Fruit fly (Drosophila melanogaster) whole organism, wandering third instar larva: ENCODE results near the gene hid.

Source experiments
- Mio ChIP-seq: sonication (Bioruptor generic); optimal IDR thresholded peaks from 2 replicates; lab custom pipeline; 2016; ENCODE audit warnings: missing biosample characterization, missing genetic modification characterization
- OdsH ChIP-seq: fragments of 200-800 bp; sonication (Bioruptor generic); optimal IDR thresholded peaks from 2 replicates; lab custom pipeline; 2016; ENCODE audit warnings: missing biosample characterization, mild to moderate bottlenecking, missing genetic modification characterization
- Vsx2 ChIP-seq: fragments of 200-300, 225-300 bp; sonication (Bioruptor generic); optimal IDR thresholded peaks from 2 replicates; lab custom pipeline; 2018; ENCODE audit warnings: missing biosample characterization, missing genetic modification characterization; ENCODE audit not compliant: partially characterized antibody
- h ChIP-seq: fragments of 200-800 bp; sonication (Bioruptor generic); optimal IDR thresholded peaks from 3 replicates; lab custom pipeline; 2016; ENCODE audit warnings: missing biosample characterization, mild to moderate bottlenecking, missing genetic modification characterization
- lola ChIP-seq: fragments of >200 bp; optimal IDR thresholded peaks from 2 replicates; lab custom pipeline; 2017; ENCODE audit warnings: missing biosample characterization, missing genetic modification characterization
- psq ChIP-seq: fragments of 200-800 bp; sonication (Bioruptor generic); optimal IDR thresholded peaks from 3 replicates; lab custom pipeline; 2017; ENCODE audit warnings: missing biosample characterization, mild to moderate bottlenecking, missing genetic modification characterization, moderate library complexity
- sage ChIP-seq: fragments of 200-800 bp; sonication (Bioruptor generic); optimal IDR thresholded peaks from 2 replicates; lab custom pipeline; 2016; ENCODE audit warnings: missing biosample characterization, mild to moderate bottlenecking, missing genetic modification characterization

- TF ChIP-seq Mio (GFP tag; lab: Kevin White, UChicago) (no peak), lola (GFP tag; lab: Kevin White, UChicago) (no peak), Vsx2 (GFP tag; lab: Kevin White, UChicago) (no peak), sage (GFP tag; lab: Kevin White, UChicago) (no peak), h (GFP tag; lab: Kevin White, UChicago) (no peak), psq (GFP tag; lab: Kevin White, UChicago) (no peak), OdsH (GFP tag; lab: Kevin White, UChicago) (no peak)
Observed at dm6 chr3L:18173668-18174067, 11.8 kb downstream of the hid start.
